Worm (Caenorhabditis elegans) whole organism, midembryonic: ENCODE measurements around the gene C25E10.12.

Experiments used
- T22C8.4 ChIP-seq: fragments of 200-800 bp; sonication (Bioruptor generic); IDR thresholded peaks from 2 replicates; pipeline ENCODE4 v1.3.6; 2022; ENCODE audit warnings: missing genetic modification characterization, missing compliant biosample characterization
- cog-1 ChIP-seq: sonication (generic microtip); optimal IDR thresholded peaks from 2 replicates; lab custom pipeline; 2016; ENCODE audit warnings: missing genetic modification characterization, missing compliant biosample characterization
- med-1 ChIP-seq: sonication (generic microtip); optimal IDR thresholded peaks from 2 replicates; lab custom pipeline; 2017; ENCODE audit warnings: missing genetic modification characterization, mild to moderate bottlenecking, missing compliant biosample characterization, antibody characterized with exemption, missing genetic modification reagents; ENCODE audit not compliant: insufficient read depth
- ref-1 ChIP-seq: fragments of 200-800 bp; sonication (Bioruptor generic); conservative IDR thresholded peaks from 2 replicates; pipeline ENCODE4 v1.3.6; 2022; ENCODE audit warnings: missing genetic modification reagents, missing genetic modification characterization, missing compliant biosample characterization

- no peak for TF ChIP-seq cog-1 (tag; lab: Kevin White, UChicago)
- TF ChIP-seq T22C8.4 (GFP tag; lab: Robert Waterston, UW), result no peak
- no peak for TF ChIP-seq ref-1 (GFP tag; lab: Robert Waterston, UW)
- TF ChIP-seq med-1 (GFP tag; lab: Kevin White, UChicago), result no peak
These were observed 21.2 kb downstream of the C25E10.12 start, which contains the start of gene cyp-33B1 for ce11 chrV:9041030-9041429.
